Worm (Caenorhabditis elegans) whole organism, young adult: ENCODE results near the gene daf-5.

Source experiments
- B0035.1 ChIP-seq: sonication (generic microtip); optimal IDR thresholded peaks from 2 replicates; lab custom pipeline; 2016; ENCODE audit warnings: missing genetic modification characterization, mild to moderate bottlenecking, missing compliant biosample characterization, missing genotype, missing genetic modification reagents
- B0336.3 ChIP-seq: fragments of 200-800 bp; sonication (Bioruptor generic); IDR thresholded peaks from 2 replicates; pipeline ENCODE4 v1.3.6; 2022; ENCODE audit warnings: missing genetic modification characterization, missing compliant biosample characterization
- F10E7.11 ChIP-seq: sonication (generic microtip); optimal IDR thresholded peaks from 2 replicates; lab custom pipeline; 2017; ENCODE audit warnings: mild to moderate bottlenecking, missing genetic modification characterization, moderate library complexity, missing compliant biosample characterization
- F22D6.2 ChIP-seq: sonication (generic microtip); optimal IDR thresholded peaks from 2 replicates; lab custom pipeline; 2016; ENCODE audit warnings: mild to moderate bottlenecking, missing genetic modification characterization, missing compliant biosample characterization
- F23B12.7 ChIP-seq: sonication (generic microtip); optimal IDR thresholded peaks from 2 replicates; lab custom pipeline; 2017; ENCODE audit warnings: missing genetic modification characterization, mild to moderate bottlenecking, missing compliant biosample characterization, antibody characterized with exemption, moderate library complexity; ENCODE audit not compliant: insufficient read depth
- F55B11.4 ChIP-seq: sonication (generic microtip); optimal IDR thresholded peaks from 2 replicates; lab custom pipeline; 2016; ENCODE audit warnings: missing compliant biosample characterization, missing genetic modification characterization, borderline replicate concordance; ENCODE audit not compliant: insufficient read depth
- F57C9.4 ChIP-seq: sonication (generic microtip); optimal IDR thresholded peaks from 2 replicates; lab custom pipeline; 2017; ENCODE audit warnings: mild to moderate bottlenecking, missing genetic modification characterization, missing compliant biosample characterization
- Y79H2A.3 ChIP-seq: fragments of 200-800 bp; sonication (Bioruptor generic); conservative IDR thresholded peaks from 2 replicates; pipeline ENCODE4 v1.3.6; 2022; ENCODE audit warnings: missing genetic modification reagents, missing genetic modification characterization, missing compliant biosample characterization
- Y95B8A.8 ChIP-seq: fragments of 200-800 bp; sonication (Bioruptor generic); IDR thresholded peaks from 2 replicates; pipeline ENCODE4 v1.3.6; 2022; ENCODE audit warnings: missing genetic modification reagents, missing genetic modification characterization, missing compliant biosample characterization
- ama-1 ChIP-seq, 3 experiments: fragments of 150-350 bp in 1 of 3; sonication (generic microtip) in 2 of 3; optimal IDR thresholded peaks; 2 replicates each; lab custom pipeline; 2014 to 2018; ENCODE audit warnings: missing biosample characterization in 2 of 3, missing genetic modification characterization in 2 of 3, missing genetic modification reagents in 2 of 3
- aptf-3 ChIP-seq: fragments of 200-800 bp; sonication (Bioruptor generic); IDR thresholded peaks from 2 replicates; pipeline ENCODE4 v1.3.6; 2022; ENCODE audit warnings: missing genetic modification characterization, missing compliant biosample characterization
- attf-3 ChIP-seq: fragments of 200-800 bp; sonication (Bioruptor generic); conservative IDR thresholded peaks from 2 replicates; pipeline ENCODE4 v1.3.6; 2022; ENCODE audit warnings: missing genetic modification reagents, missing genetic modification characterization, missing compliant biosample characterization
- bed-2 ChIP-seq: fragments of 200-800 bp; sonication (Bioruptor generic); IDR thresholded peaks from 2 replicates; pipeline ENCODE4 v1.3.6; 2022; ENCODE audit warnings: missing genetic modification reagents, missing genetic modification characterization, missing compliant biosample characterization
- ccch-3 ChIP-seq: fragments of 200-800 bp; sonication (Bioruptor generic); optimal IDR thresholded peaks from 2 replicates; lab custom pipeline; 2018; ENCODE audit warnings: mild to moderate bottlenecking, missing genetic modification characterization, missing compliant biosample characterization
- cebp-1 ChIP-seq, 2 experiments: fragments of 200-800 bp in 1 of 2; sonication (Bioruptor generic) in 1 of 2; sonication (generic microtip) in 1 of 2; IDR thresholded peaks in 1 of 2; optimal IDR thresholded peaks in 1 of 2; 2 replicates each; pipeline versions ENCODE4 v1.3.6 to Lab custom; 2017 to 2022; ENCODE audit warnings: missing compliant biosample characterization in 2 of 2, missing genetic modification characterization in 2 of 2, mild to moderate bottlenecking in 1 of 2, missing genetic modification reagents in 1 of 2, moderate library complexity in 1 of 2
- ceh-100 ChIP-seq: fragments of 200-800 bp; sonication (Bioruptor generic); IDR thresholded peaks from 2 replicates; pipeline ENCODE4 v1.3.6; 2022; ENCODE audit warnings: missing genetic modification reagents, missing genetic modification characterization, missing compliant biosample characterization
- ceh-27 ChIP-seq: fragments of 200-800 bp; sonication (Bioruptor generic); optimal IDR thresholded peaks from 2 replicates; lab custom pipeline; 2018; ENCODE audit warnings: mild to moderate bottlenecking, missing genetic modification characterization, moderate library complexity, missing compliant biosample characterization
- ceh-91 ChIP-seq: fragments of 200-800 bp; sonication (Bioruptor generic); IDR thresholded peaks from 2 replicates; pipeline ENCODE4 v1.3.6; 2022; ENCODE audit warnings: missing genetic modification reagents, missing genetic modification characterization, missing compliant biosample characterization
- die-1 ChIP-seq: sonication (generic microtip); optimal IDR thresholded peaks from 2 replicates; lab custom pipeline; 2016; ENCODE audit warnings: missing genotype, mild to moderate bottlenecking, missing genetic modification characterization, missing compliant biosample characterization
- dox-1 ChIP-seq: fragments of 200-800 bp; sonication (Bioruptor generic); IDR thresholded peaks from 2 replicates; pipeline ENCODE4 v1.3.6; 2022; ENCODE audit warnings: missing genetic modification reagents, missing genetic modification characterization, missing compliant biosample characterization
- egl-18 ChIP-seq: fragments of 200-800 bp; sonication (Bioruptor generic); IDR thresholded peaks from 2 replicates; pipeline ENCODE4 v1.3.6; 2022; ENCODE audit warnings: missing genetic modification reagents, missing genetic modification characterization, missing compliant biosample characterization
- ets-4 ChIP-seq: fragments of 200-800 bp; sonication (Bioruptor generic); optimal IDR thresholded peaks from 2 replicates; lab custom pipeline; 2018; ENCODE audit warnings: mild to moderate bottlenecking, missing genetic modification characterization, missing compliant biosample characterization
- fkh-3 ChIP-seq: sonication (generic microtip); optimal IDR thresholded peaks from 2 replicates; lab custom pipeline; 2016; ENCODE audit warnings: mild to moderate bottlenecking, missing genetic modification characterization, missing compliant biosample characterization
- gei-17 ChIP-seq: fragments of 200-800 bp; sonication (Bioruptor generic); optimal IDR thresholded peaks from 2 replicates; lab custom pipeline; 2018; ENCODE audit warnings: mild to moderate bottlenecking, missing genetic modification characterization, missing compliant biosample characterization
- him-1 ChIP-seq: sonication (generic microtip); optimal IDR thresholded peaks from 2 replicates; lab custom pipeline; 2016; ENCODE audit warnings: missing genotype, missing genetic modification reagents, missing genetic modification characterization, missing compliant biosample characterization
- hlh-26 ChIP-seq: fragments of 200-800 bp; sonication (Bioruptor generic); conservative IDR thresholded peaks from 2 replicates; pipeline ENCODE4 v1.3.6; 2022; ENCODE audit warnings: missing genetic modification reagents, missing genetic modification characterization, missing compliant biosample characterization
- lin-26 ChIP-seq: fragments of 200-800 bp; sonication (Bioruptor generic); IDR thresholded peaks from 2 replicates; pipeline ENCODE4 v1.3.6; 2022; ENCODE audit warnings: missing genetic modification reagents, missing genetic modification characterization, missing compliant biosample characterization
- lin-35 ChIP-seq, 3 experiments: fragments of 150-350 bp in 2 of 3; sonication (generic microtip) in 1 of 3; optimal IDR thresholded peaks; 2 replicates each; lab custom pipeline; 2014 to 2018; ENCODE audit warnings: missing biosample characterization in 3 of 3, missing genetic modification characterization in 3 of 3, missing genetic modification reagents in 3 of 3
- lin-40 ChIP-seq: sonication (generic microtip); optimal IDR thresholded peaks from 2 replicates; lab custom pipeline; 2016; ENCODE audit warnings: missing genetic modification characterization, mild to moderate bottlenecking, missing compliant biosample characterization, missing genotype, missing genetic modification reagents
- lin-54 ChIP-seq: fragments of 200-800 bp; sonication (Bioruptor generic); optimal IDR thresholded peaks from 2 replicates; lab custom pipeline; 2018; ENCODE audit warnings: mild to moderate bottlenecking, missing genetic modification characterization, missing compliant biosample characterization
- lsy-27 ChIP-seq: sonication (generic microtip); optimal IDR thresholded peaks from 2 replicates; lab custom pipeline; 2017; ENCODE audit warnings: missing genetic modification characterization, mild to moderate bottlenecking, missing compliant biosample characterization, antibody characterized with exemption, missing genotype, borderline replicate concordance; ENCODE audit not compliant: insufficient read depth
- madf-6 ChIP-seq: fragments of 200-800 bp; sonication (Bioruptor generic); IDR thresholded peaks from 2 replicates; pipeline ENCODE4 v1.3.6; 2022; ENCODE audit warnings: missing genetic modification reagents, missing genetic modification characterization, missing compliant biosample characterization
- mxl-1 ChIP-seq: sonication (generic microtip); optimal IDR thresholded peaks from 2 replicates; lab custom pipeline; 2016; ENCODE audit warnings: missing genetic modification characterization, missing compliant biosample characterization
- nfyb-1 ChIP-seq: fragments of 200-800 bp; sonication (Bioruptor generic); IDR thresholded peaks from 2 replicates; pipeline ENCODE4 v1.3.6; 2022; ENCODE audit warnings: missing genetic modification reagents, missing genetic modification characterization, missing compliant biosample characterization
- nhr-179 ChIP-seq: sonication (generic microtip); optimal IDR thresholded peaks from 2 replicates; lab custom pipeline; 2016; ENCODE audit warnings: mild to moderate bottlenecking, missing genetic modification characterization, missing compliant biosample characterization
- nhr-27 ChIP-seq: fragments of 200-800 bp; sonication (Bioruptor generic); optimal IDR thresholded peaks from 2 replicates; lab custom pipeline; 2018; ENCODE audit warnings: mild to moderate bottlenecking, missing genetic modification characterization, moderate library complexity, missing compliant biosample characterization
- nhr-80 ChIP-seq: sonication (generic microtip); optimal IDR thresholded peaks from 2 replicates; lab custom pipeline; 2016; ENCODE audit warnings: missing genetic modification characterization, missing compliant biosample characterization
- nhr-90 ChIP-seq: sonication (generic microtip); optimal IDR thresholded peaks from 2 replicates; lab custom pipeline; 2016; ENCODE audit warnings: missing genotype, mild to moderate bottlenecking, missing genetic modification characterization, missing compliant biosample characterization
- pha-4 ChIP-seq: fragments of 150-350 bp; sonication (generic microtip); optimal IDR thresholded peaks from 2 replicates; lab custom pipeline; 2014; ENCODE audit warnings: missing biosample characterization, missing genetic modification reagents, missing genetic modification characterization
- sea-2 ChIP-seq: fragments of 200-800 bp; sonication (Bioruptor generic); IDR thresholded peaks from 2 replicates; pipeline ENCODE4 v1.3.6; 2022; ENCODE audit warnings: missing genetic modification characterization, missing compliant biosample characterization
- snpc-3.4 ChIP-seq: sonication (generic microtip); optimal IDR thresholded peaks from 2 replicates; lab custom pipeline; 2017; ENCODE audit warnings: missing genetic modification characterization, mild to moderate bottlenecking, missing compliant biosample characterization, antibody characterized with exemption, moderate library complexity, missing genotype, missing genetic modification reagents
- snpc-4 ChIP-seq, 5 experiments: fragments of 150-350 bp in 1 of 5; sonication (generic microtip) in 4 of 5; optimal IDR thresholded peaks; 2 replicates each; lab custom pipeline; 2014 to 2018; ENCODE audit warnings: missing genetic modification characterization in 5 of 5, missing biosample characterization in 3 of 5, antibody characterized with exemption in 2 of 5, mild to moderate bottlenecking in 2 of 5, missing compliant biosample characterization in 2 of 5, missing genotype in 2 of 5, moderate library complexity in 2 of 5, missing genetic modification reagents in 1 of 5
- tbp1 ChIP-seq: fragments of 200-800 bp; sonication (Bioruptor generic); optimal IDR thresholded peaks from 2 replicates; lab custom pipeline; 2018; ENCODE audit warnings: mild to moderate bottlenecking, missing genetic modification characterization, missing compliant biosample characterization
- tlf-1 ChIP-seq: fragments of 200-800 bp; sonication (Bioruptor generic); optimal IDR thresholded peaks from 2 replicates; lab custom pipeline; 2018; ENCODE audit warnings: mild to moderate bottlenecking, missing genetic modification characterization, missing compliant biosample characterization
- xnd-1 ChIP-seq: sonication (generic microtip); optimal IDR thresholded peaks from 2 replicates; lab custom pipeline; 2016; ENCODE audit warnings: missing genotype, missing genetic modification reagents, missing genetic modification characterization, missing compliant biosample characterization
- ztf-26 ChIP-seq: sonication (generic microtip); optimal IDR thresholded peaks from 2 replicates; lab custom pipeline; 2017; ENCODE audit warnings: missing genetic modification characterization, missing compliant biosample characterization
- ztf-3 ChIP-seq: fragments of 200-800 bp; sonication (Bioruptor generic); optimal IDR thresholded peaks from 2 replicates; lab custom pipeline; 2018; ENCODE audit warnings: mild to moderate bottlenecking, missing genetic modification characterization, missing compliant biosample characterization

The daf-5 gene

DNA sequence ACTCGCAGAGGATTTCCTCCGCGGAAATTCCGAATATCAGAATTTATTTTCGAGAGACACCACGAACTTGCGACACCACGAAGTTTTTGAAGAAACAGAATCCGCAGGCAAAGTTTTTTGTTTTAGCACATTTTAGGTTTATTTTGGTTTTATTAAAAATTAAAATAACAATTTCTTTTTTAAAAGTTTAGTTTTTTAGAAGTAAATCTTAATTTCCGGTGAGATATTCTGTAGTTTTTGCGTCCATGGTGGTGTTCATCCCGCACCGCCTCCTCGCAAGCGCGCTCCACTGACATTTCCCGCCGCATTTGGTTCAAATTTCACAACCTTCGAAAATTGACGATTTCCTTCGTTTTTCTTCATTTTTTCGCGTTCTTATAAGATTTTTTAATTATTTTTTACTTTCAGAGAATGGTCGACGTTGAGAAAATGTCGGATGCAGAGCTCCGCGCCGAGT is 11.0 kb upstream of the daf-5 start, which contains the start of gene lem-2 (continued):
- TF ChIP-seq lin-35 (GFP tag; optimal IDR thresholded peaks at IDR 0.05; lab: Kevin White, UChicago) (peak in 1 of 3 experiments; percentile 57), die-1 (tag; lab: Kevin White, UChicago) (no peak), Y79H2A.3 (GFP tag; lab: Robert Waterston, UW) (no peak), nhr-27 (no peak), cebp-1 (GFP tag; IDR thresholded peaks at IDR 0.05; lab: Robert Waterston, UW) (peak; percentile 81; the same call in 1 of the 2 replicates), cebp-1 (tag; optimal IDR thresholded peaks at IDR 0.05; lab: Kevin White, UChicago) (peak; percentile 90), lsy-27 (no peak), ceh-27 (GFP tag; lab: Kevin White, UChicago) (peak; percentile 74), ceh-91 (GFP tag; lab: Robert Waterston, UW) (peak; percentile 65), Y95B8A.8 (GFP tag; lab: Robert Waterston, UW) (no peak), pha-4 (tag; lab: Kevin White, UChicago) (no peak), nfyb-1 (no peak), lin-54 (peak; percentile 78), snpc-3.4 (tag; lab: Kevin White, UChicago) (no peak), ccch-3 (GFP tag; lab: Kevin White, UChicago) (no peak), tbp1 (GFP tag; lab: Kevin White, UChicago) (peak; percentile 56), egl-18 (GFP tag; lab: Robert Waterston, UW) (no peak), sea-2 (GFP tag; lab: Robert Waterston, UW) (no peak), bed-2 (GFP tag; lab: Robert Waterston, UW) (peak; percentile 90), ztf-3 (GFP tag; lab: Kevin White, UChicago) (no peak), nhr-80 (peak; percentile 34), mxl-1 (tag; lab: Kevin White, UChicago) (no peak), attf-3 (peak; percentile 58), F22D6.2 (tag; lab: Kevin White, UChicago) (no peak), xnd-1 (tag; lab: Kevin White, UChicago) (no peak), lin-40 (peak; percentile 59), tlf-1 (GFP tag; lab: Kevin White, UChicago) (no peak), F55B11.4 (tag; lab: Kevin White, UChicago) (no peak), nhr-179 (no peak), B0336.3 (GFP tag; lab: Robert Waterston, UW) (no peak), him-1 (tag; lab: Kevin White, UChicago) (no peak), snpc-4 (GFP tag; optimal IDR thresholded peaks at IDR 0.05; lab: Kevin White, UChicago) (no peak), snpc-4 (tag; optimal IDR thresholded peaks at IDR 0.05; lab: Kevin White, UChicago) (peak; percentile 9 to 60 (median 32)), ama-1 (optimal IDR thresholded peaks at IDR 0.05; lab: Kevin White, UChicago) (no peak), ama-1 (GFP tag; optimal IDR thresholded peaks at IDR 0.05; lab: Kevin White, UChicago) (no peak), gei-17 (GFP tag; lab: Kevin White, UChicago) (no peak), F23B12.7 (tag; lab: Kevin White, UChicago) (no peak), ceh-100 (GFP tag; lab: Robert Waterston, UW) (peak; percentile 98), madf-6 (GFP tag; lab: Robert Waterston, UW) (peak; percentile 64), ztf-26 (tag; lab: Kevin White, UChicago) (no peak), nhr-90 (tag; lab: Kevin White, UChicago) (no peak), fkh-3 (no peak), lin-26 (no peak), F10E7.11 (tag; lab: Kevin White, UChicago) (no peak), aptf-3 (no peak), hlh-26 (GFP tag; lab: Robert Waterston, UW) (no peak), dox-1 (GFP tag; lab: Robert Waterston, UW) (peak; percentile 80), ets-4 (GFP tag; lab: Kevin White, UChicago) (no peak), F57C9.4 (tag; lab: Kevin White, UChicago) (no peak), B0035.1 (tag; lab: Kevin White, UChicago) (peak; percentile 12)
